Worm (Caenorhabditis elegans) whole organism, young adult: ENCODE results near the gene Y38F2AR.10.

Source experiments
- B0035.1 ChIP-seq: sonication (generic microtip); optimal IDR thresholded peaks from 2 replicates; lab custom pipeline; 2016; ENCODE audit warnings: missing genetic modification characterization, mild to moderate bottlenecking, missing compliant biosample characterization, missing genotype, missing genetic modification reagents
- F33H1.4 ChIP-seq: fragments of 200-800 bp; sonication (Bioruptor generic); IDR thresholded peaks from 2 replicates; pipeline ENCODE4 v1.3.6; 2022; ENCODE audit warnings: missing genetic modification reagents, missing genetic modification characterization, missing compliant biosample characterization
- F37B4.10 ChIP-seq: fragments of 200-800 bp; sonication (Bioruptor generic); IDR thresholded peaks from 2 replicates; pipeline ENCODE4 v1.3.6; 2022; ENCODE audit warnings: missing genetic modification characterization, missing compliant biosample characterization
- F55B11.4 ChIP-seq: sonication (generic microtip); optimal IDR thresholded peaks from 2 replicates; lab custom pipeline; 2016; ENCODE audit warnings: missing compliant biosample characterization, missing genetic modification characterization, borderline replicate concordance; ENCODE audit not compliant: insufficient read depth
- K12H6.12 ChIP-seq: fragments of 200-800 bp; sonication (Bioruptor generic); optimal IDR thresholded peaks from 2 replicates; lab custom pipeline; 2018; ENCODE audit warnings: mild to moderate bottlenecking, missing genetic modification characterization, missing compliant biosample characterization
- Y53G8AR.9 ChIP-seq: fragments of 200-800 bp; sonication (Bioruptor generic); conservative IDR thresholded peaks from 2 replicates; pipeline ENCODE4 v1.3.6; 2022; ENCODE audit warnings: missing genetic modification reagents, missing genetic modification characterization, missing compliant biosample characterization
- Y67H2A.10 ChIP-seq: fragments of 200-800 bp; sonication (Bioruptor generic); conservative IDR thresholded peaks from 2 replicates; pipeline ENCODE4 v1.3.6; 2022; ENCODE audit warnings: missing genetic modification reagents, missing genetic modification characterization, missing compliant biosample characterization
- Y79H2A.3 ChIP-seq: fragments of 200-800 bp; sonication (Bioruptor generic); conservative IDR thresholded peaks from 2 replicates; pipeline ENCODE4 v1.3.6; 2022; ENCODE audit warnings: missing genetic modification reagents, missing genetic modification characterization, missing compliant biosample characterization
- ZK185.1 ChIP-seq: sonication (generic microtip); optimal IDR thresholded peaks from 2 replicates; lab custom pipeline; 2016; ENCODE audit warnings: mild to moderate bottlenecking, missing genetic modification characterization, missing compliant biosample characterization; ENCODE audit not compliant: poor library complexity, severe bottlenecking
- aptf-3 ChIP-seq: fragments of 200-800 bp; sonication (Bioruptor generic); IDR thresholded peaks from 2 replicates; pipeline ENCODE4 v1.3.6; 2022; ENCODE audit warnings: missing genetic modification characterization, missing compliant biosample characterization
- athp-1 ChIP-seq: sonication (generic microtip); optimal IDR thresholded peaks from 2 replicates; lab custom pipeline; 2017; ENCODE audit warnings: mild to moderate bottlenecking, missing genetic modification characterization, missing compliant biosample characterization
- attf-5 ChIP-seq: fragments of 200-800 bp; sonication (Bioruptor generic); optimal IDR thresholded peaks from 2 replicates; lab custom pipeline; 2018; ENCODE audit warnings: mild to moderate bottlenecking, missing genetic modification characterization, missing compliant biosample characterization
- bed-1 ChIP-seq: fragments of 200-800 bp; sonication (Bioruptor generic); IDR thresholded peaks from 2 replicates; pipeline ENCODE4 v1.3.6; 2022; ENCODE audit warnings: missing genetic modification reagents, missing genetic modification characterization, missing compliant biosample characterization
- bed-2 ChIP-seq: fragments of 200-800 bp; sonication (Bioruptor generic); IDR thresholded peaks from 2 replicates; pipeline ENCODE4 v1.3.6; 2022; ENCODE audit warnings: missing genetic modification reagents, missing genetic modification characterization, missing compliant biosample characterization
- cebp-1 ChIP-seq, 2 experiments: fragments of 200-800 bp in 1 of 2; sonication (Bioruptor generic) in 1 of 2; sonication (generic microtip) in 1 of 2; IDR thresholded peaks in 1 of 2; optimal IDR thresholded peaks in 1 of 2; 2 replicates each; pipeline versions ENCODE4 v1.3.6 to Lab custom; 2017 to 2022; ENCODE audit warnings: missing compliant biosample characterization in 2 of 2, missing genetic modification characterization in 2 of 2, mild to moderate bottlenecking in 1 of 2, missing genetic modification reagents in 1 of 2, moderate library complexity in 1 of 2
- cebp-2 ChIP-seq: fragments of 200-800 bp; sonication (Bioruptor generic); IDR thresholded peaks from 2 replicates; pipeline ENCODE4 v1.3.6; 2022; ENCODE audit warnings: missing genetic modification characterization, missing compliant biosample characterization
- ceh-27 ChIP-seq: fragments of 200-800 bp; sonication (Bioruptor generic); optimal IDR thresholded peaks from 2 replicates; lab custom pipeline; 2018; ENCODE audit warnings: mild to moderate bottlenecking, missing genetic modification characterization, moderate library complexity, missing compliant biosample characterization
- ceh-58 ChIP-seq: fragments of 200-800 bp; sonication (Bioruptor generic); IDR thresholded peaks from 2 replicates; pipeline ENCODE4 v1.3.6; 2022; ENCODE audit warnings: missing genetic modification characterization, missing compliant biosample characterization
- ceh-91 ChIP-seq: fragments of 200-800 bp; sonication (Bioruptor generic); IDR thresholded peaks from 2 replicates; pipeline ENCODE4 v1.3.6; 2022; ENCODE audit warnings: missing genetic modification reagents, missing genetic modification characterization, missing compliant biosample characterization
- dox-1 ChIP-seq: fragments of 200-800 bp; sonication (Bioruptor generic); IDR thresholded peaks from 2 replicates; pipeline ENCODE4 v1.3.6; 2022; ENCODE audit warnings: missing genetic modification reagents, missing genetic modification characterization, missing compliant biosample characterization
- dpl-1 ChIP-seq: fragments of 150-350 bp; optimal IDR thresholded peaks from 2 replicates; lab custom pipeline; 2014; ENCODE audit warnings: missing biosample characterization, missing genetic modification reagents, missing genetic modification characterization
- egl-18 ChIP-seq: fragments of 200-800 bp; sonication (Bioruptor generic); IDR thresholded peaks from 2 replicates; pipeline ENCODE4 v1.3.6; 2022; ENCODE audit warnings: missing genetic modification reagents, missing genetic modification characterization, missing compliant biosample characterization
- ekl-4 ChIP-seq: fragments of 200-800 bp; sonication (Bioruptor generic); IDR thresholded peaks from 2 replicates; pipeline ENCODE4 v1.3.6; 2022; ENCODE audit warnings: missing genetic modification reagents, missing genetic modification characterization, missing compliant biosample characterization
- hlh-12 ChIP-seq: sonication (generic microtip); optimal IDR thresholded peaks from 2 replicates; lab custom pipeline; 2016; ENCODE audit warnings: missing genetic modification characterization, missing compliant biosample characterization
- hmg-1.2 ChIP-seq: fragments of 200-800 bp; sonication (Bioruptor generic); IDR thresholded peaks from 2 replicates; pipeline ENCODE4 v1.3.6; 2022; ENCODE audit warnings: missing genetic modification reagents, missing genetic modification characterization, missing compliant biosample characterization
- hmg-20 ChIP-seq: fragments of 200-800 bp; sonication (Bioruptor generic); IDR thresholded peaks from 2 replicates; pipeline ENCODE4 v1.3.6; 2022; ENCODE audit warnings: missing genetic modification reagents, missing genetic modification characterization, missing compliant biosample characterization
- lag-1 ChIP-seq: fragments of 200-800 bp; sonication (Bioruptor generic); IDR thresholded peaks from 2 replicates; pipeline ENCODE4 v1.3.6; 2022; ENCODE audit warnings: missing genetic modification reagents, missing genetic modification characterization, missing compliant biosample characterization
- let-526 ChIP-seq: fragments of 200-800 bp; sonication (Bioruptor generic); IDR thresholded peaks from 2 replicates; pipeline ENCODE4 v1.3.6; 2022; ENCODE audit warnings: missing genetic modification reagents, missing genetic modification characterization, missing compliant biosample characterization
- lin-35 ChIP-seq, 3 experiments: fragments of 150-350 bp in 2 of 3; sonication (generic microtip) in 1 of 3; optimal IDR thresholded peaks; 2 replicates each; lab custom pipeline; 2014 to 2018; ENCODE audit warnings: missing biosample characterization in 3 of 3, missing genetic modification characterization in 3 of 3, missing genetic modification reagents in 3 of 3
- madf-10 ChIP-seq: sonication (generic microtip); optimal IDR thresholded peaks from 2 replicates; lab custom pipeline; 2016; ENCODE audit warnings: mild to moderate bottlenecking, missing genetic modification characterization, missing compliant biosample characterization
- mxl-1 ChIP-seq: sonication (generic microtip); optimal IDR thresholded peaks from 2 replicates; lab custom pipeline; 2016; ENCODE audit warnings: missing genetic modification characterization, missing compliant biosample characterization
- nfya-1 ChIP-seq: sonication (generic microtip); optimal IDR thresholded peaks from 2 replicates; lab custom pipeline; 2017; ENCODE audit warnings: antibody characterized with exemption, missing compliant biosample characterization, missing genetic modification characterization, borderline replicate concordance; ENCODE audit not compliant: insufficient read depth
- nfya-2 ChIP-seq: fragments of 200-800 bp; sonication (Bioruptor generic); IDR thresholded peaks from 2 replicates; pipeline ENCODE4 v1.3.6; 2022; ENCODE audit warnings: missing genetic modification reagents, missing genetic modification characterization, missing compliant biosample characterization
- nhr-90 ChIP-seq: sonication (generic microtip); optimal IDR thresholded peaks from 2 replicates; lab custom pipeline; 2016; ENCODE audit warnings: missing genotype, mild to moderate bottlenecking, missing genetic modification characterization, missing compliant biosample characterization
- pbrm-1 ChIP-seq: fragments of 200-800 bp; sonication (Bioruptor generic); IDR thresholded peaks from 2 replicates; pipeline ENCODE4 v1.3.6; 2022; ENCODE audit warnings: missing genetic modification reagents, missing genetic modification characterization, missing compliant biosample characterization
- rcor-1 ChIP-seq: fragments of 200-800 bp; sonication (Bioruptor generic); IDR thresholded peaks from 2 replicates; pipeline ENCODE4 v1.3.6; 2022; ENCODE audit warnings: missing genetic modification reagents, missing genetic modification characterization, missing compliant biosample characterization
- rec-8 ChIP-seq, 2 experiments: sonication (generic microtip); optimal IDR thresholded peaks; 2 replicates each; lab custom pipeline; 2016; ENCODE audit warnings: mild to moderate bottlenecking in 2 of 2, missing genetic modification characterization in 2 of 2, missing genetic modification reagents in 2 of 2, missing genotype in 2 of 2, missing biosample characterization in 1 of 2, missing compliant biosample characterization in 1 of 2, moderate library complexity in 1 of 2
- snpc-1.3 ChIP-seq: sonication (generic microtip); optimal IDR thresholded peaks from 2 replicates; lab custom pipeline; 2017; ENCODE audit warnings: missing genetic modification characterization, mild to moderate bottlenecking, missing compliant biosample characterization, antibody characterized with exemption, moderate library complexity, missing genotype, missing genetic modification reagents; ENCODE audit not compliant: insufficient read depth
- snpc-3.4 ChIP-seq: sonication (generic microtip); optimal IDR thresholded peaks from 2 replicates; lab custom pipeline; 2017; ENCODE audit warnings: missing genetic modification characterization, mild to moderate bottlenecking, missing compliant biosample characterization, antibody characterized with exemption, moderate library complexity, missing genotype, missing genetic modification reagents
- tlf-1 ChIP-seq: fragments of 200-800 bp; sonication (Bioruptor generic); optimal IDR thresholded peaks from 2 replicates; lab custom pipeline; 2018; ENCODE audit warnings: mild to moderate bottlenecking, missing genetic modification characterization, missing compliant biosample characterization
- unc-130 ChIP-seq: sonication (generic microtip); optimal IDR thresholded peaks from 2 replicates; lab custom pipeline; 2016; ENCODE audit warnings: missing genetic modification reagents, missing genetic modification characterization, missing compliant biosample characterization
- xnd-1 ChIP-seq: sonication (generic microtip); optimal IDR thresholded peaks from 2 replicates; lab custom pipeline; 2016; ENCODE audit warnings: missing genotype, missing genetic modification reagents, missing genetic modification characterization, missing compliant biosample characterization
- ztf-28 ChIP-seq: fragments of 200-800 bp; sonication (Bioruptor generic); IDR thresholded peaks from 2 replicates; pipeline ENCODE4 v1.3.6; 2022; ENCODE audit warnings: missing genetic modification reagents, missing genetic modification characterization, missing compliant biosample characterization
- ztf-3 ChIP-seq: fragments of 200-800 bp; sonication (Bioruptor generic); optimal IDR thresholded peaks from 2 replicates; lab custom pipeline; 2018; ENCODE audit warnings: mild to moderate bottlenecking, missing genetic modification characterization, missing compliant biosample characterization
- ztf-6 ChIP-seq: fragments of 200-800 bp; sonication (Bioruptor generic); IDR thresholded peaks from 2 replicates; pipeline ENCODE4 v1.3.6; 2022; ENCODE audit warnings: missing genetic modification reagents, missing genetic modification characterization, missing compliant biosample characterization

The Y38F2AR.10 gene

ce11 chrIV:2388949-2389495, 10.3 kb downstream of the Y38F2AR.10 start, which contains the start of gene trap-3 (continued):
- TF ChIP-seq pbrm-1 (GFP tag; lab: Robert Waterston, UW) (peak; percentile 96), egl-18 (peak; percentile 69; the same call in 1 of the 2 replicates), mxl-1 (no peak), nfya-2 (GFP tag; lab: Robert Waterston, UW) (0 out of 2 replicates have a peak, but pooled peaks have one; percentile 46), bed-2 (GFP tag; lab: Robert Waterston, UW) (0 out of 2 replicates have a peak, but pooled peaks have one; percentile 73), unc-130 (GFP tag; lab: Kevin White, UChicago) (peak; percentile 29), ztf-3 (GFP tag; lab: Kevin White, UChicago) (peak; percentile 82), athp-1 (tag; lab: Kevin White, UChicago) (peak; percentile 92), lin-35 (GFP tag; optimal IDR thresholded peaks at IDR 0.05; lab: Kevin White, UChicago) (peak in 2 of 3 experiments; percentile 13 to 86), K12H6.12 (tag; lab: Kevin White, UChicago) (peak; percentile 98), snpc-3.4 (tag; lab: Kevin White, UChicago) (peak; percentile 91), Y79H2A.3 (peak; percentile 74), B0035.1 (tag; lab: Kevin White, UChicago) (peak; percentile 83), rec-8 (tag; optimal IDR thresholded peaks at IDR 0.05; lab: Kevin White, UChicago) (peak in 1 of 2 experiments; percentile 59), Y67H2A.10 (GFP tag; lab: Robert Waterston, UW) (peak; percentile 79), nhr-90 (tag; lab: Kevin White, UChicago) (peak; percentile 98), snpc-1.3 (peak; percentile 63), lag-1 (no peak), dox-1 (peak; percentile 99), ekl-4 (GFP tag; lab: Robert Waterston, UW) (peak; percentile 97), cebp-2 (GFP tag; lab: Robert Waterston, UW) (peak; percentile 84; the same call in 1 of the 2 replicates), ztf-6 (GFP tag; lab: Robert Waterston, UW) (peak; percentile 89), aptf-3 (no peak), F55B11.4 (tag; lab: Kevin White, UChicago) (no peak), hmg-1.2 (GFP tag; lab: Robert Waterston, UW) (peak; percentile 97), madf-10 (tag; lab: Kevin White, UChicago) (peak; percentile 93), F33H1.4 (peak; percentile 83), hmg-20 (GFP tag; lab: Robert Waterston, UW) (peak; percentile 86), tlf-1 (GFP tag; lab: Kevin White, UChicago) (peak; percentile 98), hlh-12 (tag; lab: Kevin White, UChicago) (no peak), dpl-1 (GFP tag; lab: Kevin White, UChicago) (peak; percentile 66), let-526 (GFP tag; lab: Robert Waterston, UW) (peak; percentile 95), ceh-91 (GFP tag; lab: Robert Waterston, UW) (peak; percentile 88), ZK185.1 (tag; lab: Kevin White, UChicago) (no peak), Y53G8AR.9 (GFP tag; lab: Robert Waterston, UW) (peak; percentile 98), F37B4.10 (GFP tag; lab: Robert Waterston, UW) (0 out of 2 replicates have a peak, but pooled peaks have one; percentile 87), xnd-1 (tag; lab: Kevin White, UChicago) (peak; percentile 52), ztf-28 (peak; percentile 72; the same call in 1 of the 2 replicates), nfya-1 (tag; lab: Kevin White, UChicago) (no peak), cebp-1 (GFP tag; IDR thresholded peaks at IDR 0.05; lab: Robert Waterston, UW) (peak; percentile 78), cebp-1 (tag; optimal IDR thresholded peaks at IDR 0.05; lab: Kevin White, UChicago) (peak; percentile 94), bed-1 (GFP tag; lab: Robert Waterston, UW) (0 out of 2 replicates have a peak, but pooled peaks have one; percentile 35), ceh-58 (no peak), rcor-1 (GFP tag; lab: Robert Waterston, UW) (peak; percentile 96), attf-5 (GFP tag; lab: Kevin White, UChicago) (peak; percentile 98), ceh-27 (GFP tag; lab: Kevin White, UChicago) (peak; percentile 97)
